Fruit fly (Drosophila melanogaster): Measurements from ENCODE around the gene CG43760.

The CG43760 gene

DNA sequence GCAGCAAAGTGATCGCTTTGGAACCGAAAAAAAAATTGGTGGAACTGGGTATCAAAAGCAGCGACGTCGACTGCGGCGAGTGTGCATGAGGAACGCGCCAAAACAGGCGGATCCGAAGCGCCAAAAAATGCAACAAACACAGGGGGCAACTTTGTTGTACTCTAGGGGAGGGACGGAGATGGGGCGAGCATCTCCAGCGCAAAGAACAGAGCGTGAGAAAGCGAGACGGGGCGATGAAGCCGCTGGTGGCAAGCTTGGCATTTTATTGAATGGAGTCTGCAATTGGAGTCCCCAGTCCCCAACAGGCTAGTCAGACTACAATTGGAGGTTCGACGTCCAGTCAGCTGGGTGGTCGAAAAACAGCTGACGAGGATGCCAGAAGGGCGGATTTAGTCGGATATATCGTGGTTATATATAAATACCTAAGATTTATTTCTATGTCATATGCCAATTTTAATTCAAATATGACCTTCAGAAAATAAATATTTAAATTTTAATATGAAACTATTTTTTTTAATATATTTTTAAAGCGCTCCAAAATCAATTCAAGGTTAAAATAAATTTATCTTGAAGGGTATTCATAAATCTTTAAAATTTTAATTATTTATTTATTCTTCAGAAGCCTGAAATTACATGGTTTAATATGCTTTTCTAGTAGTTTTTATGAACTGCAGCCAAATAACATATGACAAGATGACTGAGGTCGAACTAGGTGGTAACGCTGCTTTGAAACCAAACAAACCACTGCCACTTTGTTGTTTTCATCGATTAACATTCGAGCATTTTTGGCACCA lies 29.9 kb downstream of the CG43760 start (continued):
- TF ChIP-seq CG4318 (GFP tag; optimal IDR thresholded peaks at IDR 0.05) (peak; percentile 86), CG6792 (GFP tag; optimal IDR thresholded peaks at IDR 0.05) (peak; percentile 77), CG11762 (GFP tag; optimal IDR thresholded peaks at IDR 0.05; ENCODE audit: insufficient read depth) (peak; percentile 76), CG6808 (GFP tag; optimal IDR thresholded peaks at IDR 0.05) (no peak), dsx (GFP tag; optimal IDR thresholded peaks at IDR 0.05; ENCODE audit: poor library complexity, severe bottlenecking) (peak; percentile 99), Eip75B (GFP tag; optimal IDR thresholded peaks at IDR 0.05) (peak; percentile 53), acj6 (GFP tag; optimal IDR thresholded peaks at IDR 0.05) (peak; percentile 83), CG11902 (GFP tag; optimal IDR thresholded peaks at IDR 0.05) (peak; percentile 74), CG6163 (GFP tag; IDR thresholded peaks at IDR 0.05) (peak; percentile 75; the same call in 2 of the 3 replicates)

DNA sequence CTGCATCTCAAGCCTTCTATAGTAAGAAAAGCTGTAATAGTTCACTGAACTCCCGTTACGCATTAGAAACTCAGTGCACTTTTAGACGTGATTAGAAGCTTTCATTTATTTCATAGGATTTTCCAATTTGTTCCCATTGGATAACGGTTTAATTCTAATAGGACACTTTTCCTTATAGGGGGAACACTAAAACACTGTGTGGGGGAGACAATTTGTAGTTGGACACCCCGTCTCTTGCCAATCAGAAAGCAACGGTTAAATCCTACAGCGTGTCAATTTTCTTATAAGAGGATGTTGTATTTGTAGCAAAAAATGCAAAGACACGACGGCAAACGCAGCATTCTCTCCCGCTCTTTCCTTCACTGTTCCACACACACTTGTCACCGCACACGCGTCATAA lies 30.7 kb downstream of the CG43760 start:
- TF ChIP-seq CG6163 (GFP tag; IDR thresholded peaks at IDR 0.05) = no peak
- TF ChIP-seq esn (GFP tag; optimal IDR thresholded peaks at IDR 0.05) = no peak
- no peak for TF ChIP-seq CG15336 (GFP tag; IDR thresholded peaks at IDR 0.05)
- TF ChIP-seq Blimp-1 (GFP tag; optimal IDR thresholded peaks at IDR 0.05) = no peak
- no peak for TF ChIP-seq CG4318 (GFP tag; optimal IDR thresholded peaks at IDR 0.05)
- no peak for TF ChIP-seq Ets96B (tag; optimal IDR thresholded peaks at IDR 0.05)
- TF ChIP-seq Sox14 (GFP tag; optimal IDR thresholded peaks at IDR 0.05) = no peak
- no peak for TF ChIP-seq Eip75B (GFP tag; optimal IDR thresholded peaks at IDR 0.05)
- TF ChIP-seq CG6854 (GFP tag; optimal IDR thresholded peaks at IDR 0.05) = no peak
- TF ChIP-seq Eip93F (GFP tag; optimal IDR thresholded peaks at IDR 0.05) = no peak
- no peak for TF ChIP-seq CG9139 (GFP tag; optimal IDR thresholded peaks at IDR 0.05)
- TF ChIP-seq topi (GFP tag; optimal IDR thresholded peaks at IDR 0.05) = no peak
- no peak for TF ChIP-seq CG1621 (tag; optimal IDR thresholded peaks at IDR 0.05)
- TF ChIP-seq cyc (GFP tag; optimal IDR thresholded peaks at IDR 0.05) = no peak
- no peak for TF ChIP-seq CG7368 (GFP tag; optimal IDR thresholded peaks at IDR 0.05)

dm6 chr2L:15745036-15745854 lies 31.4 kb downstream of the CG43760 start:
- TF ChIP-seq vri (GFP tag; optimal IDR thresholded peaks at IDR 0.05) (no peak), net (GFP tag; optimal IDR thresholded peaks at IDR 0.05) (no peak), salr (GFP tag; optimal IDR thresholded peaks at IDR 0.05) (no peak), ss (GFP tag; optimal IDR thresholded peaks at IDR 0.05) (peak; percentile 11 to 21), Sox14 (GFP tag; optimal IDR thresholded peaks at IDR 0.05) (peak; percentile 65), Gug (GFP tag; IDR thresholded peaks at IDR 0.05) (no peak), dsx (GFP tag; optimal IDR thresholded peaks at IDR 0.05; ENCODE audit: poor library complexity, severe bottlenecking) (peak; percentile 2), Sox102F (GFP tag; optimal IDR thresholded peaks at IDR 0.05) (peak; percentile 14), topi (GFP tag; optimal IDR thresholded peaks at IDR 0.05) (no peak), CG32006 (GFP tag; optimal IDR thresholded peaks at IDR 0.05) (no peak), Eip78C (GFP tag) (peak; percentile 65), Hr4 (GFP tag; optimal IDR thresholded peaks at IDR 0.05) (no peak), CG6163 (GFP tag; IDR thresholded peaks at IDR 0.05) (peak; percentile 40; the same call in 1 of the 3 replicates)

- TF ChIP-seq topi (GFP tag; optimal IDR thresholded peaks at IDR 0.05) (peak; percentile 45), CG8632 (GFP tag; optimal IDR thresholded peaks at IDR 0.05) (peak; percentile 92), Gug (GFP tag; IDR thresholded peaks at IDR 0.05) (no peak), acj6 (GFP tag; optimal IDR thresholded peaks at IDR 0.05) (peak; percentile 96), fkh (GFP tag; optimal IDR thresholded peaks at IDR 0.05) (no peak), CG10631 (GFP tag; optimal IDR thresholded peaks at IDR 0.05) (peak; percentile 95), fd59A (GFP tag; optimal IDR thresholded peaks at IDR 0.05) (peak; percentile 93), CG4318 (GFP tag; optimal IDR thresholded peaks at IDR 0.05) (peak; percentile 12), CG7368 (GFP tag; optimal IDR thresholded peaks at IDR 0.05) (peak; percentile 48), Sox14 (GFP tag; optimal IDR thresholded peaks at IDR 0.05) (peak; percentile 96), Met (GFP tag; optimal IDR thresholded peaks at IDR 0.05) (peak; percentile 96), Eip75B (GFP tag; optimal IDR thresholded peaks at IDR 0.05) (peak; percentile 95), net (GFP tag; optimal IDR thresholded peaks at IDR 0.05) (peak; percentile 85), CG11902 (GFP tag; optimal IDR thresholded peaks at IDR 0.05) (peak; percentile 53), salr (GFP tag; optimal IDR thresholded peaks at IDR 0.05) (peak; percentile 80 to 88), Sox15 (GFP tag; optimal IDR thresholded peaks at IDR 0.05) (peak; percentile 91), svp (GFP tag) (peak; percentile 91), CG31627 (GFP tag; optimal IDR thresholded peaks at IDR 0.05) (peak; percentile 98), CG3919 (GFP tag; optimal IDR thresholded peaks at IDR 0.05) (peak; percentile 7), Lpt (GFP tag; optimal IDR thresholded peaks at IDR 0.05) (peak; percentile 69), Eip93F (GFP tag; optimal IDR thresholded peaks at IDR 0.05) (peak; percentile 59), CG6792 (GFP tag; optimal IDR thresholded peaks at IDR 0.05) (peak; percentile 95), vri (GFP tag; optimal IDR thresholded peaks at IDR 0.05) (peak; percentile 94)
Measured at dm6 chr2L:15743578-15743977, 33.1 kb downstream of the CG43760 start.

Measured in whole organism, prepupa.